Worm (Caenorhabditis elegans) whole organism, midembryonic: ENCODE measurements around the gene ham-3.

Experiments
- cog-1 ChIP-seq: sonication (generic microtip); optimal IDR thresholded peaks from 2 replicates; lab custom pipeline; 2016; ENCODE audit warnings: missing genetic modification characterization, missing compliant biosample characterization
- flt-1 ChIP-seq: fragments of 200-800 bp; sonication (Bioruptor generic); IDR thresholded peaks from 2 replicates; pipeline ENCODE4 v1.3.6; 2022; ENCODE audit warnings: missing genetic modification characterization, missing compliant biosample characterization
- klf-2 ChIP-seq: fragments of 200-800 bp; sonication (Bioruptor generic); conservative IDR thresholded peaks from 2 replicates; pipeline ENCODE4 v1.3.6; 2022; ENCODE audit warnings: missing genetic modification reagents, missing genetic modification characterization, missing compliant biosample characterization
- med-1 ChIP-seq: sonication (generic microtip); optimal IDR thresholded peaks from 2 replicates; lab custom pipeline; 2017; ENCODE audit warnings: missing genetic modification characterization, mild to moderate bottlenecking, missing compliant biosample characterization, antibody characterized with exemption, missing genetic modification reagents; ENCODE audit not compliant: insufficient read depth
- ref-1 ChIP-seq: fragments of 200-800 bp; sonication (Bioruptor generic); conservative IDR thresholded peaks from 2 replicates; pipeline ENCODE4 v1.3.6; 2022; ENCODE audit warnings: missing genetic modification reagents, missing genetic modification characterization, missing compliant biosample characterization
- ztf-23 ChIP-seq: fragments of 200-800 bp; sonication (Bioruptor generic); IDR thresholded peaks from 2 replicates; pipeline ENCODE4 v1.3.6; 2022; ENCODE audit warnings: missing genetic modification reagents, missing genetic modification characterization, missing compliant biosample characterization

ce11 chrIII:10114662-10115061 is 5.9 kb upstream of the ham-3 start, which contains the start of the genes ZK1128.1 and mett-10:
- TF ChIP-seq ztf-23: no peak
- no peak for TF ChIP-seq med-1 (GFP tag; lab: Kevin White, UChicago)
- no peak for TF ChIP-seq klf-2 (GFP tag; lab: Robert Waterston, UW)
- TF ChIP-seq ref-1 (GFP tag; lab: Robert Waterston, UW): no peak
- no peak for TF ChIP-seq cog-1 (tag; lab: Kevin White, UChicago)
- no peak for TF ChIP-seq flt-1 (GFP tag; lab: Robert Waterston, UW)
